Worm (Caenorhabditis elegans): ENCODE results near the gene cutl-17.

DNA sequence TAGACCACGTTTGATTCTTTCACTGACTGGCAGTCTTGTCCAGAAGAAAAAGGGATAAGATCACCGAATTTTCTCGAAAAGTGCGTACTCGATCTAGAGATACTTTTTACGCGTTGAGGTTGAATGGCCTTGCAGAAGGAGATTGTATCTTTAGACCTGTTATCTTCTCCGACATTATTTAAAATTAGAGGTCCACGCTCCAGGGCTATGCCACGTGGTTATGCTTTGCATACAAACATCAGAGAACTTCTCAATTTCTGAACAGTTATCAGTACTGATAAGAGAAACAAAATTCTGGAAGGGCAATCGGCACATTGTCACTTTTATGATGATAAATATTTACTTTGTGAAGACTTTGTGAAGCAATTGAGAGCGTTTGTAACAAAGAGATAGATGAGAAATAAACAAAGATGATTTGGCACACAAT is 15.2 kb downstream of the cutl-17 start:
- TF ChIP-seq nhr-76 (tag; optimal IDR thresholded peaks at IDR 0.05) (no peak), lin-13 (tag; optimal IDR thresholded peaks at IDR 0.05) (no peak), nhr-28 (tag; optimal IDR thresholded peaks at IDR 0.05) (no peak)
